Fruit fly (Drosophila melanogaster): ENCODE results near the gene CG13300.

CG13300 gene

dm6 chr3L:6317494-6317893, 34.7 kb downstream of the CG13300 start:
- TF ChIP-seq Drgx (GFP tag; IDR thresholded peaks at IDR 0.05): peak; percentile 46; the same call in 1 of the 2 replicates
- no peak for TF ChIP-seq fd102C (GFP tag; optimal IDR thresholded peaks at IDR 0.05)
- no peak for TF ChIP-seq Lim3 (GFP tag; IDR thresholded peaks at IDR 0.05)

- TF ChIP-seq Vsx1 (GFP tag; optimal IDR thresholded peaks at IDR 0.05) (peak; percentile 1), CG10267 (tag; optimal IDR thresholded peaks at IDR 0.05) (no peak), Six4 (GFP tag; optimal IDR thresholded peaks at IDR 0.05) (no peak), Myb (GFP tag; optimal IDR thresholded peaks at IDR 0.05) (no peak), CG8089 (GFP tag; optimal IDR thresholded peaks at IDR 0.05) (no peak), pum (GFP tag; optimal IDR thresholded peaks at IDR 0.05) (no peak), nmo (GFP tag; optimal IDR thresholded peaks at IDR 0.05) (peak; percentile 17), NC2α (GFP tag; optimal IDR thresholded peaks at IDR 0.05) (no peak), CG4617 (GFP tag; optimal IDR thresholded peaks at IDR 0.05; ENCODE audit: borderline replicate concordance) (no peak), CG2712 (tag; optimal IDR thresholded peaks at IDR 0.05) (peak; percentile 28), CG17328 (GFP tag; IDR thresholded peaks at IDR 0.05) (0 out of 2 replicates have a peak, but pooled peaks have one; percentile 17), CoRest (tag; optimal IDR thresholded peaks at IDR 0.05) (peak; percentile 11), grau (tag; optimal IDR thresholded peaks at IDR 0.05) (peak; percentile 16), CG11504 (tag; optimal IDR thresholded peaks at IDR 0.05) (peak; percentile 18), CG10979 (tag; optimal IDR thresholded peaks at IDR 0.05) (peak; percentile 0), PHDP (tag; optimal IDR thresholded peaks at IDR 0.05) (peak; percentile 1), CG17568 (GFP tag; optimal IDR thresholded peaks at IDR 0.05) (no peak), D19B (GFP tag; optimal IDR thresholded peaks at IDR 0.05) (peak; percentile 84), CG18262 (tag; optimal IDR thresholded peaks at IDR 0.05) (peak; percentile 11), CG11398 (GFP tag; optimal IDR thresholded peaks at IDR 0.05) (no peak), grn (GFP tag; optimal IDR thresholded peaks at IDR 0.05) (no peak), CG9932 (GFP tag; IDR thresholded peaks at IDR 0.05) (no peak), CG32772 (GFP tag; IDR thresholded peaks at IDR 0.05) (no peak), CG17361 (GFP tag; IDR thresholded peaks at IDR 0.05) (0 out of 3 replicates have a peak, but pooled peaks have one; percentile 14), CG31441 (GFP tag; IDR thresholded peaks at IDR 0.05) (0 out of 2 replicates have a peak, but pooled peaks have one; percentile 17), Rfx (GFP tag; IDR thresholded peaks at IDR 0.05) (no peak), ems (GFP tag; optimal IDR thresholded peaks at IDR 0.05) (no peak), CG12769 (tag; optimal IDR thresholded peaks at IDR 0.05) (peak; percentile 34), row (GFP tag; IDR thresholded peaks at IDR 0.05) (peak; percentile 65; the same call in 2 of the 3 replicates), CG12391 (tag; optimal IDR thresholded peaks at IDR 0.05) (peak; percentile 5), CG2889 (GFP tag; IDR thresholded peaks at IDR 0.05) (no peak), pan (optimal IDR thresholded peaks at IDR 0.05) (peak in 1 of 2 experiments; percentile 8), pan (GFP tag; optimal IDR thresholded peaks at IDR 0.05 in 1 of 2, IDR thresholded peaks at IDR 0.05 in 1 of 2) (no peak), D (optimal IDR thresholded peaks at IDR 0.05) (no peak), D (GFP tag; optimal IDR thresholded peaks at IDR 0.05) (no peak), hth (optimal IDR thresholded peaks at IDR 0.05) (no peak), lbe (GFP tag; optimal IDR thresholded peaks at IDR 0.05) (no peak), phol (tag; optimal IDR thresholded peaks at IDR 0.05) (peak; percentile 10)
Measured at dm6 chr3L:6315693-6316092, 36.5 kb downstream of the CG13300 start.
